Worm (Caenorhabditis elegans): ENCODE results near the gene F46H5.5.

DNA sequence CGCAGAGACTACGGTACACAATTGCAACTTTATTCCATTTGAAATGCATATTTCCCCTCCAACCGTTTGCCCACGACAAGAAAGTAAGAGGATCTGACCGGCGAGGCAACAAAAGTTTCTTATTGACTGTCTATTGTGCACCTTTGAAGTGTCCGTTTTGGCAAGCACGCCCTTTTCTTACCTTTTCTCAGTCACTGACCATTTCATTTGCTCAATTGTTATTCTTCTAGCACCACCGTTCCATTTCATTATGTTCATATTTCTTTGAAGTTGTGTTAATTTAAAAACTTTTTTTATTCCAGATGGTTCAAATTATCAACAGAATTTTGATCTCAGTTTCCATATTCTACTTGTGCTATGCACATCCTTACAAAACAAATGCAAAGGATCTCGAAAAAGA, 45.4 kb downstream of the F46H5.5 start, which contains the start of gene spp-22:
- TF ChIP-seq nhr-28 (tag; optimal IDR thresholded peaks at IDR 0.05): no peak
- no peak for TF ChIP-seq ceh-9 (tag; optimal IDR thresholded peaks at IDR 0.05)
- TF ChIP-seq ceh-82 (tag; optimal IDR thresholded peaks at IDR 0.05): no peak
- TF ChIP-seq mdl-1 (tag; optimal IDR thresholded peaks at IDR 0.05): no peak
- no peak for TF ChIP-seq nhr-25 (tag; optimal IDR thresholded peaks at IDR 0.05)
- TF ChIP-seq skn-1 (tag; optimal IDR thresholded peaks at IDR 0.05): no peak
- no peak for TF ChIP-seq nhr-237 (tag; optimal IDR thresholded peaks at IDR 0.05)
- no peak for TF ChIP-seq tbx-2 (tag; optimal IDR thresholded peaks at IDR 0.05)
- no peak for TF ChIP-seq nhr-76 (tag; optimal IDR thresholded peaks at IDR 0.05)
- no peak for TF ChIP-seq fos-1 (tag; optimal IDR thresholded peaks at IDR 0.05)
- TF ChIP-seq nhr-43 (tag; optimal IDR thresholded peaks at IDR 0.05; ENCODE audit: poor library complexity, severe bottlenecking): no peak
- no peak for TF ChIP-seq unc-39 (tag; optimal IDR thresholded peaks at IDR 0.05)
- TF ChIP-seq hmg-11 (tag; optimal IDR thresholded peaks at IDR 0.05): no peak
